Fruit fly (Drosophila melanogaster): ENCODE data around the gene Efhc1.1.

dm6 chrX:15758692-15759240 is 24.7 kb downstream of the Efhc1.1 start:
- TF ChIP-seq toe (GFP tag; optimal IDR thresholded peaks at IDR 0.05) (no peak), Crg-1 (GFP tag; optimal IDR thresholded peaks at IDR 0.05) (peak; percentile 5), bab1 (GFP tag; optimal IDR thresholded peaks at IDR 0.05) (no peak), CG1620 (GFP tag; optimal IDR thresholded peaks at IDR 0.05) (no peak), ovo (GFP tag; optimal IDR thresholded peaks at IDR 0.05) (no peak), CG33017 (tag; optimal IDR thresholded peaks at IDR 0.05) (no peak), CG7101 (tag; optimal IDR thresholded peaks at IDR 0.05) (peak; percentile 32), Hr96 (GFP tag; optimal IDR thresholded peaks at IDR 0.05) (no peak), tj (GFP tag; optimal IDR thresholded peaks at IDR 0.05) (no peak), CG11617 (GFP tag; optimal IDR thresholded peaks at IDR 0.05) (no peak), CG7045 (GFP tag; optimal IDR thresholded peaks at IDR 0.05) (no peak), CG14711 (tag; optimal IDR thresholded peaks at IDR 0.05) (no peak)

Data from whole organism, adult.